Worm (Caenorhabditis elegans) whole organism, young adult: ENCODE measurements around the gene ZK632.11.

ENCODE experiments used
- B0336.3 ChIP-seq: fragments of 200-800 bp; sonication (Bioruptor generic); IDR thresholded peaks from 2 replicates; pipeline ENCODE4 v1.3.6; 2022; ENCODE audit warnings: missing genetic modification characterization, missing compliant biosample characterization
- C06A6.2 ChIP-seq: fragments of 200-800 bp; sonication (Bioruptor generic); conservative IDR thresholded peaks from 2 replicates; pipeline ENCODE4 v1.3.6; 2022; ENCODE audit warnings: missing genetic modification characterization, missing compliant biosample characterization
- F10E7.11 ChIP-seq: sonication (generic microtip); optimal IDR thresholded peaks from 2 replicates; lab custom pipeline; 2017; ENCODE audit warnings: mild to moderate bottlenecking, missing genetic modification characterization, moderate library complexity, missing compliant biosample characterization
- F33H1.4 ChIP-seq: fragments of 200-800 bp; sonication (Bioruptor generic); IDR thresholded peaks from 2 replicates; pipeline ENCODE4 v1.3.6; 2022; ENCODE audit warnings: missing genetic modification reagents, missing genetic modification characterization, missing compliant biosample characterization
- F39B2.1 ChIP-seq: fragments of 200-800 bp; sonication (Bioruptor generic); IDR thresholded peaks from 2 replicates; pipeline ENCODE4 v1.3.6; 2022; ENCODE audit warnings: missing genetic modification reagents, missing genetic modification characterization, missing compliant biosample characterization
- F55B11.4 ChIP-seq: sonication (generic microtip); optimal IDR thresholded peaks from 2 replicates; lab custom pipeline; 2016; ENCODE audit warnings: missing compliant biosample characterization, missing genetic modification characterization, borderline replicate concordance; ENCODE audit not compliant: insufficient read depth
- F57A8.1 ChIP-seq: fragments of 200-800 bp; sonication (Bioruptor generic); optimal IDR thresholded peaks from 2 replicates; lab custom pipeline; 2018; ENCODE audit warnings: mild to moderate bottlenecking, missing genetic modification characterization, moderate library complexity, missing compliant biosample characterization
- K11D2.4 ChIP-seq: fragments of 200-800 bp; sonication (Bioruptor generic); IDR thresholded peaks from 2 replicates; pipeline ENCODE4 v1.3.6; 2022; ENCODE audit warnings: missing genetic modification reagents, missing genetic modification characterization, missing compliant biosample characterization
- K12H6.12 ChIP-seq: fragments of 200-800 bp; sonication (Bioruptor generic); optimal IDR thresholded peaks from 2 replicates; lab custom pipeline; 2018; ENCODE audit warnings: mild to moderate bottlenecking, missing genetic modification characterization, missing compliant biosample characterization
- T07F8.4 ChIP-seq: sonication (generic microtip); optimal IDR thresholded peaks from 2 replicates; lab custom pipeline; 2016; ENCODE audit warnings: mild to moderate bottlenecking, missing genetic modification characterization, moderate library complexity, missing compliant biosample characterization
- T26A5.8 ChIP-seq: sonication (generic microtip); optimal IDR thresholded peaks from 2 replicates; lab custom pipeline; 2016; ENCODE audit warnings: missing genetic modification characterization, missing compliant biosample characterization
- Y79H2A.3 ChIP-seq: fragments of 200-800 bp; sonication (Bioruptor generic); conservative IDR thresholded peaks from 2 replicates; pipeline ENCODE4 v1.3.6; 2022; ENCODE audit warnings: missing genetic modification reagents, missing genetic modification characterization, missing compliant biosample characterization
- Y95B8A.8 ChIP-seq: fragments of 200-800 bp; sonication (Bioruptor generic); IDR thresholded peaks from 2 replicates; pipeline ENCODE4 v1.3.6; 2022; ENCODE audit warnings: missing genetic modification reagents, missing genetic modification characterization, missing compliant biosample characterization
- athp-1 ChIP-seq: sonication (generic microtip); optimal IDR thresholded peaks from 2 replicates; lab custom pipeline; 2017; ENCODE audit warnings: mild to moderate bottlenecking, missing genetic modification characterization, missing compliant biosample characterization
- attf-3 ChIP-seq: fragments of 200-800 bp; sonication (Bioruptor generic); conservative IDR thresholded peaks from 2 replicates; pipeline ENCODE4 v1.3.6; 2022; ENCODE audit warnings: missing genetic modification reagents, missing genetic modification characterization, missing compliant biosample characterization
- bed-1 ChIP-seq: fragments of 200-800 bp; sonication (Bioruptor generic); IDR thresholded peaks from 2 replicates; pipeline ENCODE4 v1.3.6; 2022; ENCODE audit warnings: missing genetic modification reagents, missing genetic modification characterization, missing compliant biosample characterization
- bed-2 ChIP-seq: fragments of 200-800 bp; sonication (Bioruptor generic); IDR thresholded peaks from 2 replicates; pipeline ENCODE4 v1.3.6; 2022; ENCODE audit warnings: missing genetic modification reagents, missing genetic modification characterization, missing compliant biosample characterization
- ccch-3 ChIP-seq: fragments of 200-800 bp; sonication (Bioruptor generic); optimal IDR thresholded peaks from 2 replicates; lab custom pipeline; 2018; ENCODE audit warnings: mild to moderate bottlenecking, missing genetic modification characterization, missing compliant biosample characterization
- cebp-2 ChIP-seq: fragments of 200-800 bp; sonication (Bioruptor generic); IDR thresholded peaks from 2 replicates; pipeline ENCODE4 v1.3.6; 2022; ENCODE audit warnings: missing genetic modification characterization, missing compliant biosample characterization
- ceh-100 ChIP-seq: fragments of 200-800 bp; sonication (Bioruptor generic); IDR thresholded peaks from 2 replicates; pipeline ENCODE4 v1.3.6; 2022; ENCODE audit warnings: missing genetic modification reagents, missing genetic modification characterization, missing compliant biosample characterization
- ceh-40 ChIP-seq: fragments of 200-800 bp; sonication (Bioruptor generic); IDR thresholded peaks from 2 replicates; pipeline ENCODE4 v1.3.6; 2022; ENCODE audit warnings: missing genetic modification characterization, missing compliant biosample characterization
- ceh-58 ChIP-seq: fragments of 200-800 bp; sonication (Bioruptor generic); IDR thresholded peaks from 2 replicates; pipeline ENCODE4 v1.3.6; 2022; ENCODE audit warnings: missing genetic modification characterization, missing compliant biosample characterization
- dox-1 ChIP-seq: fragments of 200-800 bp; sonication (Bioruptor generic); IDR thresholded peaks from 2 replicates; pipeline ENCODE4 v1.3.6; 2022; ENCODE audit warnings: missing genetic modification reagents, missing genetic modification characterization, missing compliant biosample characterization
- efl-1 ChIP-seq: fragments of 150-350 bp; optimal IDR thresholded peaks from 2 replicates; lab custom pipeline; 2014; ENCODE audit warnings: missing biosample characterization, missing genetic modification reagents, missing genetic modification characterization
- egrh-3 ChIP-seq: fragments of 200-800 bp; sonication (Bioruptor generic); IDR thresholded peaks from 2 replicates; pipeline ENCODE4 v1.3.6; 2022; ENCODE audit warnings: missing genetic modification reagents, missing genetic modification characterization, missing compliant biosample characterization
- fkh-3 ChIP-seq: sonication (generic microtip); optimal IDR thresholded peaks from 2 replicates; lab custom pipeline; 2016; ENCODE audit warnings: mild to moderate bottlenecking, missing genetic modification characterization, missing compliant biosample characterization
- hmg-20 ChIP-seq: fragments of 200-800 bp; sonication (Bioruptor generic); IDR thresholded peaks from 2 replicates; pipeline ENCODE4 v1.3.6; 2022; ENCODE audit warnings: missing genetic modification reagents, missing genetic modification characterization, missing compliant biosample characterization
- lag-1 ChIP-seq: fragments of 200-800 bp; sonication (Bioruptor generic); IDR thresholded peaks from 2 replicates; pipeline ENCODE4 v1.3.6; 2022; ENCODE audit warnings: missing genetic modification reagents, missing genetic modification characterization, missing compliant biosample characterization
- lir-1 ChIP-seq: fragments of 200-800 bp; sonication (Bioruptor generic); conservative IDR thresholded peaks from 2 replicates; pipeline ENCODE4 v1.3.6; 2022; ENCODE audit warnings: missing genetic modification reagents, missing genetic modification characterization, missing compliant biosample characterization
- mel-28 ChIP-seq: sonication (generic microtip); optimal IDR thresholded peaks from 2 replicates; lab custom pipeline; 2016; ENCODE audit warnings: borderline replicate concordance, mild to moderate bottlenecking, missing genetic modification characterization, missing compliant biosample characterization
- mxl-1 ChIP-seq: sonication (generic microtip); optimal IDR thresholded peaks from 2 replicates; lab custom pipeline; 2016; ENCODE audit warnings: missing genetic modification characterization, missing compliant biosample characterization
- nfya-2 ChIP-seq: fragments of 200-800 bp; sonication (Bioruptor generic); IDR thresholded peaks from 2 replicates; pipeline ENCODE4 v1.3.6; 2022; ENCODE audit warnings: missing genetic modification reagents, missing genetic modification characterization, missing compliant biosample characterization
- nhr-27 ChIP-seq: fragments of 200-800 bp; sonication (Bioruptor generic); optimal IDR thresholded peaks from 2 replicates; lab custom pipeline; 2018; ENCODE audit warnings: mild to moderate bottlenecking, missing genetic modification characterization, moderate library complexity, missing compliant biosample characterization
- pha-4 ChIP-seq: fragments of 150-350 bp; sonication (generic microtip); optimal IDR thresholded peaks from 2 replicates; lab custom pipeline; 2014; ENCODE audit warnings: missing biosample characterization, missing genetic modification reagents, missing genetic modification characterization
- rcor-1 ChIP-seq: fragments of 200-800 bp; sonication (Bioruptor generic); IDR thresholded peaks from 2 replicates; pipeline ENCODE4 v1.3.6; 2022; ENCODE audit warnings: missing genetic modification reagents, missing genetic modification characterization, missing compliant biosample characterization
- rec-8 ChIP-seq, 2 experiments: sonication (generic microtip); optimal IDR thresholded peaks; 2 replicates each; lab custom pipeline; 2016; ENCODE audit warnings: mild to moderate bottlenecking in 2 of 2, missing genetic modification characterization in 2 of 2, missing genetic modification reagents in 2 of 2, missing genotype in 2 of 2, missing biosample characterization in 1 of 2, missing compliant biosample characterization in 1 of 2, moderate library complexity in 1 of 2
- sea-2 ChIP-seq: fragments of 200-800 bp; sonication (Bioruptor generic); IDR thresholded peaks from 2 replicates; pipeline ENCODE4 v1.3.6; 2022; ENCODE audit warnings: missing genetic modification characterization, missing compliant biosample characterization
- snpc-1.1 ChIP-seq: sonication (generic microtip); optimal IDR thresholded peaks from 2 replicates; lab custom pipeline; 2017; ENCODE audit warnings: missing genetic modification characterization, mild to moderate bottlenecking, missing compliant biosample characterization, antibody characterized with exemption, moderate library complexity, missing genotype, missing genetic modification reagents; ENCODE audit not compliant: insufficient read depth
- snpc-4 ChIP-seq, 5 experiments: fragments of 150-350 bp in 1 of 5; sonication (generic microtip) in 4 of 5; optimal IDR thresholded peaks; 2 replicates each; lab custom pipeline; 2014 to 2018; ENCODE audit warnings: missing genetic modification characterization in 5 of 5, missing biosample characterization in 3 of 5, antibody characterized with exemption in 2 of 5, mild to moderate bottlenecking in 2 of 5, missing compliant biosample characterization in 2 of 5, missing genotype in 2 of 5, moderate library complexity in 2 of 5, missing genetic modification reagents in 1 of 5
- somi-1 ChIP-seq: fragments of 200-800 bp; sonication (Bioruptor generic); optimal IDR thresholded peaks from 2 replicates; lab custom pipeline; 2018; ENCODE audit warnings: mild to moderate bottlenecking, missing genetic modification characterization, missing compliant biosample characterization
- tbp1 ChIP-seq: fragments of 200-800 bp; sonication (Bioruptor generic); optimal IDR thresholded peaks from 2 replicates; lab custom pipeline; 2018; ENCODE audit warnings: mild to moderate bottlenecking, missing genetic modification characterization, missing compliant biosample characterization
- tlf-1 ChIP-seq: fragments of 200-800 bp; sonication (Bioruptor generic); optimal IDR thresholded peaks from 2 replicates; lab custom pipeline; 2018; ENCODE audit warnings: mild to moderate bottlenecking, missing genetic modification characterization, missing compliant biosample characterization
- unc-130 ChIP-seq: sonication (generic microtip); optimal IDR thresholded peaks from 2 replicates; lab custom pipeline; 2016; ENCODE audit warnings: missing genetic modification reagents, missing genetic modification characterization, missing compliant biosample characterization
- zim-3 ChIP-seq: sonication (generic microtip); optimal IDR thresholded peaks from 2 replicates; lab custom pipeline; 2017; ENCODE audit warnings: mild to moderate bottlenecking, missing genetic modification characterization, moderate library complexity, missing compliant biosample characterization
- ztf-26 ChIP-seq: sonication (generic microtip); optimal IDR thresholded peaks from 2 replicates; lab custom pipeline; 2017; ENCODE audit warnings: missing genetic modification characterization, missing compliant biosample characterization
- ztf-3 ChIP-seq: fragments of 200-800 bp; sonication (Bioruptor generic); optimal IDR thresholded peaks from 2 replicates; lab custom pipeline; 2018; ENCODE audit warnings: mild to moderate bottlenecking, missing genetic modification characterization, missing compliant biosample characterization
- ztf-6 ChIP-seq: fragments of 200-800 bp; sonication (Bioruptor generic); IDR thresholded peaks from 2 replicates; pipeline ENCODE4 v1.3.6; 2022; ENCODE audit warnings: missing genetic modification reagents, missing genetic modification characterization, missing compliant biosample characterization

ZK632.11 gene

ce11 chrIII:9825073-9825828 is 2.5 kb upstream of the ZK632.11 start, which contains the start of gene ZK632.9 (continued):
- TF ChIP-seq dox-1 (GFP tag; lab: Robert Waterston, UW) = peak; percentile 31
- no peak for TF ChIP-seq nhr-27
- TF ChIP-seq F55B11.4 (tag; lab: Kevin White, UChicago) = no peak
- TF ChIP-seq Y79H2A.3 (GFP tag; lab: Robert Waterston, UW) = 0 out of 2 replicates have a peak, but pooled peaks have one; percentile 10
- no peak for TF ChIP-seq unc-130 (GFP tag; lab: Kevin White, UChicago)
- TF ChIP-seq bed-2 (GFP tag; lab: Robert Waterston, UW) = no peak
- no peak for TF ChIP-seq athp-1
- TF ChIP-seq F10E7.11 (tag; lab: Kevin White, UChicago) = no peak
- TF ChIP-seq fkh-3 (tag; lab: Kevin White, UChicago) = no peak
- no peak for TF ChIP-seq F57A8.1 (GFP tag; lab: Kevin White, UChicago)
- no peak for TF ChIP-seq B0336.3 (GFP tag; lab: Robert Waterston, UW)
- TF ChIP-seq F33H1.4 (GFP tag; lab: Robert Waterston, UW) = peak; percentile 13; the same call in 1 of the 2 replicates
- TF ChIP-seq Y95B8A.8 = no peak
- TF ChIP-seq rcor-1 (GFP tag; lab: Robert Waterston, UW) = no peak
- TF ChIP-seq K12H6.12 (tag; lab: Kevin White, UChicago) = no peak
- TF ChIP-seq tlf-1 = no peak
- no peak for TF ChIP-seq hmg-20 (GFP tag; lab: Robert Waterston, UW)
- no peak for TF ChIP-seq snpc-1.1 (tag; lab: Kevin White, UChicago)
- no peak for TF ChIP-seq lir-1
- no peak for TF ChIP-seq snpc-4 (GFP tag; optimal IDR thresholded peaks at IDR 0.05; lab: Kevin White, UChicago)
- TF ChIP-seq snpc-4 (tag; optimal IDR thresholded peaks at IDR 0.05; lab: Kevin White, UChicago) = no peak
- no peak for TF ChIP-seq sea-2 (GFP tag; lab: Robert Waterston, UW)
- no peak for TF ChIP-seq lag-1 (GFP tag; lab: Robert Waterston, UW)
- TF ChIP-seq ztf-6 (GFP tag; lab: Robert Waterston, UW) = no peak
- TF ChIP-seq C06A6.2 (GFP tag; lab: Robert Waterston, UW) = no peak
- no peak for TF ChIP-seq ceh-58 (GFP tag; lab: Robert Waterston, UW)
- TF ChIP-seq mel-28 (tag; lab: Kevin White, UChicago) = no peak
- no peak for TF ChIP-seq rec-8 (tag; optimal IDR thresholded peaks at IDR 0.05; lab: Kevin White, UChicago)
- TF ChIP-seq ccch-3 = no peak
- no peak for TF ChIP-seq ztf-3 (GFP tag; lab: Kevin White, UChicago)
- TF ChIP-seq egrh-3 (GFP tag; lab: Robert Waterston, UW) = no peak

- TF ChIP-seq mxl-1 (no peak), K11D2.4 (GFP tag; lab: Robert Waterston, UW) (peak; percentile 67; the same call in 1 of the 2 replicates), pha-4 (tag; lab: Kevin White, UChicago) (no peak), ceh-40 (GFP tag; lab: Robert Waterston, UW) (no peak), attf-3 (GFP tag; lab: Robert Waterston, UW) (no peak), somi-1 (GFP tag; lab: Kevin White, UChicago) (no peak), bed-1 (GFP tag; lab: Robert Waterston, UW) (no peak), snpc-1.1 (tag; lab: Kevin White, UChicago) (no peak), nfya-2 (no peak), F39B2.1 (GFP tag; lab: Robert Waterston, UW) (no peak), zim-3 (tag; lab: Kevin White, UChicago) (no peak), tbp1 (GFP tag; lab: Kevin White, UChicago) (peak; percentile 56), hmg-20 (GFP tag; lab: Robert Waterston, UW) (no peak), cebp-2 (GFP tag; lab: Robert Waterston, UW) (no peak), efl-1 (GFP tag; lab: Kevin White, UChicago) (no peak), ztf-26 (no peak), ceh-100 (GFP tag; lab: Robert Waterston, UW) (no peak), T26A5.8 (tag; lab: Kevin White, UChicago) (no peak), T07F8.4 (tag; lab: Kevin White, UChicago) (no peak), snpc-4 (GFP tag; optimal IDR thresholded peaks at IDR 0.05; lab: Kevin White, UChicago) (peak; percentile 11), snpc-4 (tag; optimal IDR thresholded peaks at IDR 0.05; lab: Kevin White, UChicago) (peak in 1 of 4 experiments; percentile 41)
Measured at ce11 chrIII:9826005-9826404, 1.7 kb upstream of the ZK632.11 start.
